Fruit fly (Drosophila melanogaster) whole organism, embryonic: ENCODE data around the gene CG5096.

Source experiments
- Atf-2 ChIP-seq: fragments of 200-800 bp; sonication (Bioruptor generic); optimal IDR thresholded peaks from 2 replicates; lab custom pipeline; 2016; ENCODE audit warnings: missing biosample characterization, missing genetic modification characterization
- Blimp-1 ChIP-seq: fragments of 200-800 bp; sonication (Bioruptor generic); optimal IDR thresholded peaks from 3 replicates; lab custom pipeline; 2018; ENCODE audit warnings: missing biosample characterization, missing genetic modification characterization, mild to moderate bottlenecking, moderate library complexity, missing genetic modification reagents
- CG14441 ChIP-seq: fragments of 200-800 bp; sonication (Bioruptor generic); IDR thresholded peaks from 2 replicates; pipeline ENCODE4 v1.3.6; 2022; ENCODE audit warnings: missing biosample characterization, missing genetic modification characterization
- CG3281 ChIP-seq: fragments of 200-800 bp; sonication (Bioruptor generic); optimal IDR thresholded peaks from 3 replicates; lab custom pipeline; 2017; ENCODE audit warnings: missing biosample characterization, mild to moderate bottlenecking, missing genetic modification characterization
- CG8478 ChIP-seq: fragments of >200 bp; optimal IDR thresholded peaks from 2 replicates; lab custom pipeline; 2018
- D19B ChIP-seq: fragments of 200-800 bp; sonication (Bioruptor generic); optimal IDR thresholded peaks from 2 replicates; lab custom pipeline; 2017; ENCODE audit warnings: missing biosample characterization, mild to moderate bottlenecking, missing genetic modification characterization
- br ChIP-seq: fragments of >200 bp; optimal IDR thresholded peaks from 2 replicates; lab custom pipeline; 2017
- chn ChIP-seq: fragments of 200-800 bp; sonication (Bioruptor generic); optimal IDR thresholded peaks from 2 replicates; lab custom pipeline; 2016; ENCODE audit warnings: missing biosample characterization, missing genetic modification characterization
- emc ChIP-seq: fragments of 200-800 bp; sonication (Bioruptor generic); optimal IDR thresholded peaks from 2 replicates; lab custom pipeline; 2016; ENCODE audit warnings: missing biosample characterization, missing genetic modification characterization
- hth ChIP-seq: fragments of >200 bp; optimal IDR thresholded peaks from 2 replicates; lab custom pipeline; 2017; ENCODE audit warnings: inconsistent platforms
- jing ChIP-seq: fragments of 200-800 bp; sonication (Bioruptor generic); optimal IDR thresholded peaks from 2 replicates; lab custom pipeline; 2018; ENCODE audit warnings: missing biosample characterization, mild to moderate bottlenecking, missing genetic modification characterization
- lbe ChIP-seq: fragments of 200-800 bp; sonication (Bioruptor generic); optimal IDR thresholded peaks from 2 replicates; lab custom pipeline; 2016; ENCODE audit warnings: missing biosample characterization, mild to moderate bottlenecking, missing genetic modification characterization
- tup ChIP-seq: fragments of 200-800 bp; sonication (Bioruptor generic); optimal IDR thresholded peaks from 2 replicates; lab custom pipeline; 2016; ENCODE audit warnings: missing biosample characterization, mild to moderate bottlenecking, missing genetic modification characterization, moderate library complexity
- unpg ChIP-seq: fragments of 200-800 bp; sonication (Bioruptor generic); optimal IDR thresholded peaks from 3 replicates; lab custom pipeline; 2018; ENCODE audit warnings: missing biosample characterization, mild to moderate bottlenecking, missing genetic modification characterization, moderate library complexity

DNA sequence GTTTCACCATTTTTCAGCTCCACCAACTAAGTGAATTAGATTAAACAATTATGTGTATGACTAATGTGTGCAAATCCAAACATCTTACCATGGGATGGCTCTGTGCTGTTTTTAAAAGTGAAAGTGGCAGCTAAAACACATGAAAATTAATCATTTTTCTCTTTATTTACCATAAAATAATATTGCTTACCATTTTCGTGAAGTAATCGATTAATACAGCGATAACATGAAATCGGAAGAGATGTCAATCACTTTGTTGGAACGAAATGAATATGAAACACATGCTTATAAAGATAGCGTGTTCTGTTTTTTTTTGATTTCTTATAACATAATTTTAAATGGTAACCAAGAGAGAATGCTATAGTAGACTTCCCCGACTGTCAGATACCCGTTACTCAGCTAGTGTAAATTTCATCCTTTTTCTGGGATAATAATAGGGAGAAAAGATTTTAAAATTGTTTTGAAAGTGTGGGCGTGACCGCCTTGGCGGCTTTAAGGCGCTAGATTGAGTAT lies 21.8 kb downstream of the CG5096 start:
- TF ChIP-seq lbe (GFP tag; lab: Kevin White, UChicago) (no peak), tup (no peak), emc (GFP tag; lab: Kevin White, UChicago) (no peak), Blimp-1 (GFP tag; lab: Kevin White, UChicago) (no peak), unpg (no peak), CG3281 (GFP tag; lab: Kevin White, UChicago) (no peak), chn (GFP tag; lab: Kevin White, UChicago) (no peak), br (lab: Kevin White, UChicago) (no peak), CG8478 (lab: Kevin White, UChicago) (no peak), jing (no peak), hth (lab: Kevin White, UChicago) (no peak), Atf-2 (GFP tag; lab: Kevin White, UChicago) (no peak), D19B (GFP tag; lab: Kevin White, UChicago) (no peak), CG14441 (GFP tag; lab: Robert Waterston, UW) (no peak)
